Worm (Caenorhabditis elegans) whole organism, L3 larva: Measurements from ENCODE around the gene tebp-2.
A peak's percentile ranks its signal among the peaks of the same experiment; 100 is the strongest.

Source experiments
- R02D3.7 ChIP-seq: fragments of 150-350 bp; optimal IDR thresholded peaks from 2 replicates; lab custom pipeline; 2014; ENCODE audit warnings: missing biosample characterization, missing genetic modification characterization
- ZK546.5 ChIP-seq: sonication (generic microtip); optimal IDR thresholded peaks from 2 replicates; lab custom pipeline; 2017; ENCODE audit warnings: missing biosample characterization, missing genetic modification characterization
- aly-2 ChIP-seq: fragments of 150-350 bp; optimal IDR thresholded peaks from 2 replicates; lab custom pipeline; 2014; ENCODE audit warnings: missing biosample characterization, missing genetic modification characterization
- ama-1 ChIP-seq: fragments of 150-350 bp; optimal IDR thresholded peaks from 2 replicates; lab custom pipeline; 2018
- ceh-28 ChIP-seq: fragments of 150-350 bp; optimal IDR thresholded peaks from 2 replicates; lab custom pipeline; 2014; ENCODE audit warnings: missing biosample characterization, missing genetic modification reagents, missing genetic modification characterization
- daf-12 ChIP-seq: fragments of 150-350 bp; optimal IDR thresholded peaks from 2 replicates; lab custom pipeline; 2014; ENCODE audit warnings: missing biosample characterization, missing genetic modification reagents, missing genetic modification characterization
- egl-27 ChIP-seq: sonication (generic microtip); optimal IDR thresholded peaks from 4 replicates; lab custom pipeline; 2017; ENCODE audit warnings: missing biosample characterization, missing genetic modification reagents, missing genetic modification characterization
- egl-5 ChIP-seq: fragments of 150-350 bp; optimal IDR thresholded peaks from 2 replicates; lab custom pipeline; 2017; ENCODE audit warnings: missing biosample characterization, missing genetic modification reagents, missing genetic modification characterization, inconsistent platforms
- elt-2 ChIP-seq: sonication (generic microtip); optimal IDR thresholded peaks from 2 replicates; lab custom pipeline; 2016; ENCODE audit warnings: missing genetic modification reagents, mild to moderate bottlenecking, missing genetic modification characterization, missing compliant biosample characterization
- elt-3 ChIP-seq, 3 experiments: fragments of 150-350 bp in 1 of 3; sonication (generic microtip) in 2 of 3; optimal IDR thresholded peaks; 2 replicates in 2 of 3; 4 replicates in 1 of 3; lab custom pipeline; 2014 to 2017; ENCODE audit warnings: missing biosample characterization in 3 of 3, missing genetic modification characterization in 3 of 3
- eor-1 ChIP-seq, 2 experiments: fragments of 150-350 bp; optimal IDR thresholded peaks; 2 replicates each; lab custom pipeline; 2014 to 2018; ENCODE audit warnings: missing biosample characterization in 2 of 2, missing genetic modification characterization in 2 of 2
- fkh-10 ChIP-seq: sonication (generic microtip); optimal IDR thresholded peaks from 2 replicates; lab custom pipeline; 2017; ENCODE audit warnings: missing biosample characterization, missing genetic modification reagents, missing genetic modification characterization
- fkh-2 ChIP-seq: fragments of 150-350 bp; optimal IDR thresholded peaks from 2 replicates; lab custom pipeline; 2014; ENCODE audit warnings: missing biosample characterization, missing genetic modification reagents, missing genetic modification characterization
- hmg-11 ChIP-seq: sonication (generic microtip); optimal IDR thresholded peaks from 2 replicates; lab custom pipeline; 2016; ENCODE audit warnings: missing genetic modification characterization, missing compliant biosample characterization
- jun-1 ChIP-seq: fragments of 150-350 bp; optimal IDR thresholded peaks from 2 replicates; lab custom pipeline; 2014; ENCODE audit warnings: missing biosample characterization, missing genetic modification reagents, missing genetic modification characterization
- lin-15B ChIP-seq: fragments of 150-350 bp; optimal IDR thresholded peaks from 2 replicates; lab custom pipeline; 2014; ENCODE audit warnings: missing biosample characterization, missing genetic modification characterization
- lin-39 ChIP-seq: fragments of 150-350 bp; optimal IDR thresholded peaks from 2 replicates; lab custom pipeline; 2018; ENCODE audit warnings: missing biosample characterization, missing genetic modification reagents, missing genetic modification characterization
- lsy-12 ChIP-seq: sonication (generic microtip); optimal IDR thresholded peaks from 2 replicates; lab custom pipeline; 2016; ENCODE audit warnings: mild to moderate bottlenecking, missing genetic modification characterization, missing compliant biosample characterization
- mdl-1 ChIP-seq: fragments of 150-350 bp; optimal IDR thresholded peaks from 2 replicates; lab custom pipeline; 2014; ENCODE audit warnings: missing biosample characterization, missing genetic modification characterization
- mml-1 ChIP-seq: fragments of 150-350 bp; sonication (generic microtip); optimal IDR thresholded peaks from 3 replicates; lab custom pipeline; 2014; ENCODE audit warnings: missing biosample characterization, missing genetic modification characterization
- nfya-1 ChIP-seq: sonication (generic microtip); optimal IDR thresholded peaks from 2 replicates; lab custom pipeline; 2017; ENCODE audit warnings: missing genetic modification characterization, mild to moderate bottlenecking, missing compliant biosample characterization, antibody characterized with exemption, moderate library complexity; ENCODE audit not compliant: insufficient read depth
- nhr-11 ChIP-seq: fragments of 150-350 bp; optimal IDR thresholded peaks from 2 replicates; lab custom pipeline; 2014; ENCODE audit warnings: missing biosample characterization, missing genetic modification characterization
- nhr-12 ChIP-seq: fragments of 150-350 bp; optimal IDR thresholded peaks from 2 replicates; lab custom pipeline; 2014; ENCODE audit warnings: missing biosample characterization, missing genetic modification characterization
- nhr-23 ChIP-seq: fragments of 150-350 bp; optimal IDR thresholded peaks from 2 replicates; lab custom pipeline; 2014; ENCODE audit warnings: missing biosample characterization, missing genetic modification reagents, missing genetic modification characterization
- nhr-25 ChIP-seq: sonication (generic microtip); optimal IDR thresholded peaks from 2 replicates; lab custom pipeline; 2017; ENCODE audit warnings: missing biosample characterization, missing genetic modification characterization
- nhr-28 ChIP-seq: fragments of 150-350 bp; optimal IDR thresholded peaks from 2 replicates; lab custom pipeline; 2014; ENCODE audit warnings: missing biosample characterization, missing genetic modification characterization
- nhr-43 ChIP-seq: sonication (generic microtip); optimal IDR thresholded peaks from 2 replicates; lab custom pipeline; 2016; ENCODE audit warnings: mild to moderate bottlenecking, missing genetic modification characterization, missing compliant biosample characterization; ENCODE audit not compliant: poor library complexity, severe bottlenecking
- nhr-67 ChIP-seq: fragments of 150-350 bp; optimal IDR thresholded peaks from 2 replicates; lab custom pipeline; 2014; ENCODE audit warnings: missing biosample characterization, missing genetic modification characterization
- nhr-76 ChIP-seq: fragments of 150-350 bp; sonication (generic microtip); optimal IDR thresholded peaks from 5 replicates; lab custom pipeline; 2014; ENCODE audit warnings: missing biosample characterization, missing genetic modification characterization
- pha-4 ChIP-seq: fragments of 150-350 bp; optimal IDR thresholded peaks from 2 replicates; lab custom pipeline; 2014; ENCODE audit warnings: missing biosample characterization, missing genetic modification reagents, missing genetic modification characterization
- pqm-1 ChIP-seq: fragments of 150-350 bp; optimal IDR thresholded peaks from 2 replicates; lab custom pipeline; 2017; ENCODE audit warnings: missing biosample characterization, missing genetic modification characterization, inconsistent platforms
- sea-2 ChIP-seq: fragments of 150-350 bp; sonication (generic microtip); optimal IDR thresholded peaks from 4 replicates; lab custom pipeline; 2014; ENCODE audit warnings: missing biosample characterization, missing genetic modification reagents, missing genetic modification characterization
- skn-1 ChIP-seq: fragments of 150-350 bp; optimal IDR thresholded peaks from 2 replicates; lab custom pipeline; 2014; ENCODE audit warnings: missing biosample characterization, missing genetic modification characterization
- snpc-4 ChIP-seq: fragments of 150-350 bp; optimal IDR thresholded peaks from 2 replicates; lab custom pipeline; 2014; ENCODE audit warnings: missing biosample characterization, missing genetic modification characterization
- unc-39 ChIP-seq: sonication (generic microtip); optimal IDR thresholded peaks from 4 replicates; lab custom pipeline; 2017; ENCODE audit warnings: missing biosample characterization, missing genetic modification characterization
- unc-62 ChIP-seq: fragments of 150-350 bp; sonication (generic microtip); optimal IDR thresholded peaks from 4 replicates; lab custom pipeline; 2014; ENCODE audit warnings: missing biosample characterization, missing genetic modification reagents, missing genetic modification characterization
- ztf-11 ChIP-seq: fragments of 150-350 bp; optimal IDR thresholded peaks from 2 replicates; lab custom pipeline; 2014; ENCODE audit warnings: missing biosample characterization, missing genetic modification characterization

The tebp-2 gene

ce11 chrIV:5548843-5549242 lies 7.4 kb downstream of the tebp-2 start:
- peak; percentile 16 for TF ChIP-seq pha-4
- TF ChIP-seq fkh-2: no peak
- peak; percentile 23 for TF ChIP-seq lin-39 (tag; lab: Kevin White, UChicago)
- TF ChIP-seq nhr-25 (tag; lab: Kevin White, UChicago): peak; percentile 62
- TF ChIP-seq unc-62: no peak
- no peak for TF ChIP-seq hmg-11 (tag; lab: Kevin White, UChicago)
- peak; percentile 38 for TF ChIP-seq snpc-4 (tag; lab: Kevin White, UChicago)
- TF ChIP-seq egl-27 (tag; lab: Kevin White, UChicago): no peak
- peak; percentile 56 for TF ChIP-seq nfya-1
- peak; percentile 0 for TF ChIP-seq jun-1 (tag; lab: Kevin White, UChicago)
- TF ChIP-seq nhr-12 (tag; lab: Kevin White, UChicago): no peak
- peak; percentile 65 for TF ChIP-seq nhr-23 (tag; lab: Kevin White, UChicago)
- TF ChIP-seq nhr-11 (tag; lab: Kevin White, UChicago): no peak
- no peak for TF ChIP-seq eor-1 (tag; optimal IDR thresholded peaks at IDR 0.05; lab: Kevin White, UChicago)
- TF ChIP-seq egl-5 (tag; lab: Kevin White, UChicago): peak; percentile 61
- peak; percentile 78 for TF ChIP-seq lin-15B (tag; lab: Kevin White, UChicago)
- peak; percentile 8 for TF ChIP-seq pqm-1
- no peak for TF ChIP-seq elt-3 (tag; optimal IDR thresholded peaks at IDR 0.05; lab: Kevin White, UChicago)
- no peak for TF ChIP-seq sea-2
- peak; percentile 4 for TF ChIP-seq elt-2 (tag; lab: Kevin White, UChicago)
- no peak for TF ChIP-seq aly-2 (tag; lab: Kevin White, UChicago)
- TF ChIP-seq fkh-10 (GFP tag; lab: Kevin White, UChicago): peak; percentile 22

- TF ChIP-seq nhr-43 (no peak), lsy-12 (tag; lab: Kevin White, UChicago) (no peak), nfya-1 (peak; percentile 36), ama-1 (lab: Kevin White, UChicago) (peak; percentile 62), nhr-25 (tag; lab: Kevin White, UChicago) (peak; percentile 41), pha-4 (peak; percentile 16)
Measured at ce11 chrIV:5550676-5551184, 9.3 kb downstream of the tebp-2 start, which contains the start of gene ari-2. Gene ari-2 (plus strand): TSS chrIV:5551134.

ce11 chrIV:5554168-5554567 lies 12.7 kb downstream of the tebp-2 start:
- TF ChIP-seq R02D3.7 (tag; lab: Kevin White, UChicago) (no peak), jun-1 (tag; lab: Kevin White, UChicago) (no peak), nhr-67 (no peak), nhr-25 (tag; lab: Kevin White, UChicago) (no peak), mdl-1 (tag; lab: Kevin White, UChicago) (no peak), skn-1 (tag; lab: Kevin White, UChicago) (no peak), nfya-1 (no peak), unc-39 (tag; lab: Kevin White, UChicago) (no peak), nhr-12 (tag; lab: Kevin White, UChicago) (no peak), daf-12 (no peak), fkh-10 (GFP tag; lab: Kevin White, UChicago) (no peak), nhr-76 (tag; lab: Kevin White, UChicago) (no peak), ztf-11 (tag; lab: Kevin White, UChicago) (no peak), ceh-28 (tag; lab: Kevin White, UChicago) (no peak), fkh-2 (no peak), snpc-4 (tag; lab: Kevin White, UChicago) (no peak), ZK546.5 (tag; lab: Kevin White, UChicago) (no peak), unc-62 (no peak), ama-1 (lab: Kevin White, UChicago) (no peak), mml-1 (tag; lab: Kevin White, UChicago) (no peak)
- TF ChIP-seq, all 47 proteins: peak for 0

ce11 chrIV:5561059-5561458 lies 19.6 kb downstream of the tebp-2 start:
- no peak for TF ChIP-seq pha-4
- no peak for TF ChIP-seq nhr-23 (tag; lab: Kevin White, UChicago)
- TF ChIP-seq lin-39 (tag; lab: Kevin White, UChicago): no peak
- TF ChIP-seq nhr-28 (tag; lab: Kevin White, UChicago): no peak
- no peak for TF ChIP-seq unc-39 (tag; lab: Kevin White, UChicago)
- TF ChIP-seq fkh-10 (GFP tag; lab: Kevin White, UChicago): no peak
- no peak for TF ChIP-seq ztf-11 (tag; lab: Kevin White, UChicago)
- TF ChIP-seq hmg-11 (tag; lab: Kevin White, UChicago): no peak
- no peak for TF ChIP-seq ZK546.5 (tag; lab: Kevin White, UChicago)
- TF ChIP-seq aly-2 (tag; lab: Kevin White, UChicago): no peak
